Fruit fly (Drosophila melanogaster): ENCODE results near the gene neur.

The neur gene

dm6 chr3R:9050519-9051119 lies 11.3 kb upstream of the neur start, which contains the start of gene Nmdmc:
Nmdmc (minus strand) TSS chr3R:9050555.
- no peak for TF ChIP-seq fd59A (GFP tag; optimal IDR thresholded peaks at IDR 0.05)
- peak; percentile 30 for TF ChIP-seq Blimp-1 (GFP tag; optimal IDR thresholded peaks at IDR 0.05)

DNA sequence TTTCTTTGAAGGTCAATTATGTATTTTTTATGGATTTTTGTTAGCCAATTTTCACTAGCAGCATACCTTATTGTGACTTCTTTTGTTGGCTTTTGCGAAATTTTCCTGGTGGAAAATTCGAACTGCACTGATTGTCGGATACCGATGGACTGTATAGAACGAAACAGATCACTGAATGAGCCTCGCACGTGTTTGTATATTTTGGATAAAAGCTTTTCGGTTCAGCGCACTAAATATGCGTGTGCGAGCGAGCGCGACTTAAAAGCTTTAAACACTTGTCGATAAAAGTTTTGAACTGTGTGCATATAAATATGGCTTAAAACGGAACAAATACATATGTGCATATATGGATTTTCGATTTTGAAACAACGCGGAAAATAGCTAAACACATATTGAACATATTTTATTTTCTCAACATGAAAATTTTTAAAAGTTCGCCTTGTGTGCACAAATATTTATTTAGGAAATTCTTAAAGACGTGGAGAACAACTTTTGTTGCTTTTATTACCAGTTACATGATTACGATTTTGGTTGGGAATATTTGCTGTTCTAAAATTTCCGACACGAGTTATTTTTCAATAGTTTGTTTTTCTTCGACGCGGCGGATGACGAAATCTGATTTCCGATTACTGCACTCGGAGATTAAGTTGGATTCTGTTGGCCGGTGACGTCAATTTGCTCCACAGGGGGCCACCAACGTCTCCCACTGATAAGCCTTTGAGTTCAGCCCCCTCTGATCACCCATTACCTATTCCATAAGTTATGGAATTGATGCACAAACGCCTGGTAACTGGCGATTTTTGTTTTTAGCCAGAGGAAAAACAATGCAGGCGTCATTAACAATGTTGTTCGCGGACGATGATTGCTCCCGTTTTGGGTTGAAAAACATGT lies 10.1 kb upstream of the neur start:
- TF ChIP-seq OdsH (GFP tag; optimal IDR thresholded peaks at IDR 0.05) (no peak), CG6276 (GFP tag; optimal IDR thresholded peaks at IDR 0.05) (no peak), pdm3 (GFP tag; optimal IDR thresholded peaks at IDR 0.05) (peak; percentile 30), Eip78C (GFP tag) (peak; percentile 71), CG10669 (GFP tag; optimal IDR thresholded peaks at IDR 0.05) (no peak), svp (GFP tag) (peak; percentile 85), esn (GFP tag; optimal IDR thresholded peaks at IDR 0.05) (peak; percentile 7), dsx (GFP tag; optimal IDR thresholded peaks at IDR 0.05; ENCODE audit: poor library complexity, severe bottlenecking) (peak; percentile 36), Eip93F (GFP tag; optimal IDR thresholded peaks at IDR 0.05) (no peak), CG10631 (GFP tag; optimal IDR thresholded peaks at IDR 0.05) (peak; percentile 7), Hr39 (GFP tag; optimal IDR thresholded peaks at IDR 0.05) (peak; percentile 1)

DNA sequence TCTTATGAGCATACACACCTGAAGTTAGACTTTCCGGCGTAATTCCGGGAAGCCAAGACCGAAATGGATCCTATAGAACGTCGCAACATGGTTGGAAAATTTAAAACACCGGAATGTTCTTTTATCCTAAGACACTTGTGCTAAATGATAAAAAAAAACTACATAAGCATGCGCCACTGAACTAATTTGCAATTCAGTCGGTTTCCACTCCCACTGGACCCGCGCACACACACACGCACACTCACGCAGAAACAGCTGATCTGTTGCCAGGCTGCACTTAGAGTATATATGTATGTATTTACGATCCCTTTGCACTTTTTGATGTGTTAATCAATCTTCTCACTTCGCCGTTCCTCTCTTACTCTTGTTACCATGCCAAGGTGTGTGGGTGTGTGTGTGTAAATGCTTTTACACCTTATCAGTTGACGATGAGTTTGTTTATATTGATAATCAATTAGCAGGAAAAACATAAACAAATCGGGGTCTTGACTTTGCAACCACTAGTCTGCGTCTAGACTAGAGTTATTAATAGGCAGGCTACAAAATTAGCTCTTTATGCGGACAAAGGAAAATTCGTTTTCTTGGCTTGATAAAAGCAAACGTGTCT lies 9.3 kb upstream of the neur start, which contains the start of gene Mst85C:
Gene Mst85C, plus strand, starts transcription at position 180 of the 607 bp plus-strand sequence.
- no peak for TF ChIP-seq acj6 (GFP tag; optimal IDR thresholded peaks at IDR 0.05)
- TF ChIP-seq Eip93F (GFP tag; optimal IDR thresholded peaks at IDR 0.05) = no peak
- no peak for TF ChIP-seq cyc (GFP tag; optimal IDR thresholded peaks at IDR 0.05)
- TF ChIP-seq Met (GFP tag; optimal IDR thresholded peaks at IDR 0.05) = no peak
- no peak for TF ChIP-seq achi (GFP tag; optimal IDR thresholded peaks at IDR 0.05)
- TF ChIP-seq svp (GFP tag) = peak; percentile 72
- TF ChIP-seq Hr38 (GFP tag; optimal IDR thresholded peaks at IDR 0.05) = no peak
- TF ChIP-seq spab (GFP tag; optimal IDR thresholded peaks at IDR 0.05) = no peak
- TF ChIP-seq CG8319 (GFP tag; optimal IDR thresholded peaks at IDR 0.05) = no peak
- peak; percentile 50 for TF ChIP-seq Eip78C (GFP tag)
- TF ChIP-seq eg (GFP tag; IDR thresholded peaks at IDR 0.05) = no peak
- TF ChIP-seq Gug (GFP tag; IDR thresholded peaks at IDR 0.05) = no peak
- no peak for TF ChIP-seq salr (GFP tag; optimal IDR thresholded peaks at IDR 0.05)
- no peak for TF ChIP-seq dac (GFP tag; optimal IDR thresholded peaks at IDR 0.05)
- no peak for TF ChIP-seq fd85E (GFP tag; optimal IDR thresholded peaks at IDR 0.05)
- no peak for TF ChIP-seq OdsH (GFP tag; optimal IDR thresholded peaks at IDR 0.05)
- TF ChIP-seq Ets21C (GFP tag; optimal IDR thresholded peaks at IDR 0.05) = no peak
- TF ChIP-seq CG10631 (GFP tag; optimal IDR thresholded peaks at IDR 0.05) = no peak
- TF ChIP-seq CG4318 (GFP tag; optimal IDR thresholded peaks at IDR 0.05) = no peak
- TF ChIP-seq CG6854 (GFP tag; optimal IDR thresholded peaks at IDR 0.05) = peak; percentile 8
- no peak for TF ChIP-seq CG32006 (GFP tag; optimal IDR thresholded peaks at IDR 0.05)
- no peak for TF ChIP-seq CG7368 (GFP tag; optimal IDR thresholded peaks at IDR 0.05)
- peak; percentile 75 for TF ChIP-seq vri (GFP tag; optimal IDR thresholded peaks at IDR 0.05)
- TF ChIP-seq net (GFP tag; optimal IDR thresholded peaks at IDR 0.05) = no peak
- no peak for TF ChIP-seq CG3919 (GFP tag; optimal IDR thresholded peaks at IDR 0.05)
- peak; percentile 53 for TF ChIP-seq fkh (GFP tag; optimal IDR thresholded peaks at IDR 0.05)
- TF ChIP-seq Ets96B (tag; optimal IDR thresholded peaks at IDR 0.05) = no peak
- TF ChIP-seq CG1621 (tag; optimal IDR thresholded peaks at IDR 0.05) = peak; percentile 59
- no peak for TF ChIP-seq CG8119 (GFP tag; IDR thresholded peaks at IDR 0.05)
- no peak for TF ChIP-seq Smox (GFP tag; optimal IDR thresholded peaks at IDR 0.05)
- no peak for TF ChIP-seq fd59A (GFP tag; optimal IDR thresholded peaks at IDR 0.05)
- TF ChIP-seq CG6163 (GFP tag; IDR thresholded peaks at IDR 0.05) = no peak
- peak; percentile 14 for TF ChIP-seq CG6808 (GFP tag; optimal IDR thresholded peaks at IDR 0.05)
- TF ChIP-seq Eip75B (GFP tag; optimal IDR thresholded peaks at IDR 0.05) = no peak
- TF ChIP-seq Blimp-1 (GFP tag; optimal IDR thresholded peaks at IDR 0.05) = no peak
- no peak for TF ChIP-seq CG15336 (GFP tag; IDR thresholded peaks at IDR 0.05)
- no peak for TF ChIP-seq CG11294 (GFP tag; IDR thresholded peaks at IDR 0.05)
- TF ChIP-seq CG10669 (GFP tag; optimal IDR thresholded peaks at IDR 0.05) = peak; percentile 21
- no peak for TF ChIP-seq Hr39 (GFP tag; optimal IDR thresholded peaks at IDR 0.05)
